Fruit fly (Drosophila melanogaster): ENCODE results near the gene eIF4EHP.

The eIF4EHP gene

dm6 chr3R:24068830-24069229 is 39.9 kb downstream of the eIF4EHP start (continued):
- TF ChIP-seq Hsf (GFP tag; optimal IDR thresholded peaks at IDR 0.05) (peak; percentile 16), BtbVII (GFP tag; optimal IDR thresholded peaks at IDR 0.05) (no peak), shn (GFP tag; optimal IDR thresholded peaks at IDR 0.05) (no peak), cad (GFP tag; optimal IDR thresholded peaks at IDR 0.05) (no peak), CG10209 (GFP tag; optimal IDR thresholded peaks at IDR 0.05) (peak; percentile 23), lmd (GFP tag; IDR thresholded peaks at IDR 0.05) (no peak), pho (GFP tag; optimal IDR thresholded peaks at IDR 0.05) (peak; percentile 6), phol (tag; optimal IDR thresholded peaks at IDR 0.05) (no peak), Ets65A (GFP tag) (no peak), sim (GFP tag; IDR thresholded peaks at IDR 0.05) (no peak), btn (GFP tag; optimal IDR thresholded peaks at IDR 0.05) (no peak), Sin3A (optimal IDR thresholded peaks at IDR 0.05) (no peak), CG10147 (GFP tag; optimal IDR thresholded peaks at IDR 0.05) (no peak), ara (GFP tag; IDR thresholded peaks at IDR 0.05) (no peak), CG3065 (GFP tag; optimal IDR thresholded peaks at IDR 0.05) (no peak), CG8924 (tag; optimal IDR thresholded peaks at IDR 0.05) (peak; percentile 3), seq (GFP tag; IDR thresholded peaks at IDR 0.05) (no peak; the same call in none of the 2 replicates), Atf6 (GFP tag; IDR thresholded peaks at IDR 0.05) (0 out of 2 replicates have a peak, but pooled peaks have one; percentile 25), Fer1 (GFP tag; optimal IDR thresholded peaks at IDR 0.05) (peak; percentile 26), CG13123 (GFP tag; optimal IDR thresholded peaks at IDR 0.05) (no peak), CG10274 (GFP tag; optimal IDR thresholded peaks at IDR 0.05) (no peak), dimm (GFP tag; IDR thresholded peaks at IDR 0.05) (no peak), CG13775 (GFP tag; optimal IDR thresholded peaks at IDR 0.05) (no peak), CG32532 (GFP tag; IDR thresholded peaks at IDR 0.05) (peak; percentile 57; the same call in 1 of the 2 replicates), CG1529 (GFP tag; optimal IDR thresholded peaks at IDR 0.05) (no peak), fru (optimal IDR thresholded peaks at IDR 0.05) (no peak), fd102C (GFP tag; optimal IDR thresholded peaks at IDR 0.05) (no peak), Poxn (GFP tag; IDR thresholded peaks at IDR 0.05) (no peak), Ssrp (tag; optimal IDR thresholded peaks at IDR 0.05) (no peak), CG4360 (GFP tag; IDR thresholded peaks at IDR 0.05) (no peak), eve (GFP tag; optimal IDR thresholded peaks at IDR 0.05) (peak in 1 of 2 experiments; percentile 26), tin (GFP tag; optimal IDR thresholded peaks at IDR 0.05) (no peak), D (optimal IDR thresholded peaks at IDR 0.05) (no peak), D (GFP tag; optimal IDR thresholded peaks at IDR 0.05) (no peak), bab2 (GFP tag; optimal IDR thresholded peaks at IDR 0.05) (peak; percentile 22), Sox100B (GFP tag; optimal IDR thresholded peaks at IDR 0.05) (no peak), CG12769 (tag; optimal IDR thresholded peaks at IDR 0.05) (peak; percentile 22), CG10366 (GFP tag; IDR thresholded peaks at IDR 0.05) (no peak), CG2712 (tag; optimal IDR thresholded peaks at IDR 0.05) (peak; percentile 11), CG14014 (GFP tag; IDR thresholded peaks at IDR 0.05) (no peak), Xrp1 (GFP tag; IDR thresholded peaks at IDR 0.05) (peak; percentile 31; the same call in 1 of the 2 replicates), sr (GFP tag; IDR thresholded peaks at IDR 0.05) (no peak), chn (GFP tag; optimal IDR thresholded peaks at IDR 0.05) (no peak), Hmr (GFP tag; optimal IDR thresholded peaks at IDR 0.05) (peak; percentile 30), CG14860 (GFP tag; IDR thresholded peaks at IDR 0.05; ENCODE audit: partially characterized antibody) (no peak), insv (GFP tag; optimal IDR thresholded peaks at IDR 0.05) (no peak), CG17361 (GFP tag; IDR thresholded peaks at IDR 0.05) (no peak), CG11695 (GFP tag; IDR thresholded peaks at IDR 0.05) (0 out of 3 replicates have a peak, but pooled peaks have one; percentile 18), CG32772 (GFP tag; IDR thresholded peaks at IDR 0.05) (no peak), jing (GFP tag; optimal IDR thresholded peaks at IDR 0.05) (no peak), Hmx (GFP tag; optimal IDR thresholded peaks at IDR 0.05) (no peak), Awh (GFP tag; IDR thresholded peaks at IDR 0.05) (no peak), CG6765 (GFP tag; optimal IDR thresholded peaks at IDR 0.05) (no peak), toy (GFP tag; IDR thresholded peaks at IDR 0.05) (no peak)
